Worm (Caenorhabditis elegans) whole organism, L2 larva: ENCODE results near the gene ech-2.

ENCODE experiments used
- ceh-82 ChIP-seq: fragments of 150-350 bp; optimal IDR thresholded peaks from 2 replicates; lab custom pipeline; 2014; ENCODE audit warnings: missing biosample characterization, missing genetic modification characterization
- nhr-237 ChIP-seq: fragments of 150-350 bp; optimal IDR thresholded peaks from 2 replicates; lab custom pipeline; 2014; ENCODE audit warnings: missing biosample characterization, missing genetic modification characterization

DNA sequence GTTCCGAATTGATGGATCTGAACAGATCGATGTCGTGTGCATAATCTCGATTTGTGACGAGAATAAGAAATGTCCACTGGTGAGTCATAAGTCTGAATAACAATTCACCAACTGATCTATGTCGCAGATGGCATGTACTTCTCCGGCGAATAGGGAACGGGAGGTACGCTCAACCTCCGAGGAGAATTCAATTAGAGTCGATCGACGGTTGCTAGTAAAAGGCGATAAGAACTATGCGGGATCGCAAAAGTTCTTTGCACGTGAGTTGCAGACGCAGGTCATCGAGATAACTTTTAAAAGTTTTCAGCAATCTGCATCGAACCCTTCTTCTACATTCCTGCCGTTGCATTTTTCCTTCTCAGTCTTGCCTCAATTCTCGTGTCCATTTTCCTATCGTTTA lies 26.4 kb upstream of the ech-2 start:
- TF ChIP-seq nhr-237 (tag; lab: Kevin White, UChicago), result no peak
- TF ChIP-seq ceh-82, result no peak
